Fruit fly (Drosophila melanogaster): ENCODE data around the gene Sfp24F.

Sfp24F gene

dm6 chr2L:4463323-4463722 is 21.5 kb upstream of the Sfp24F start, which contains the start of the genes CG15443 and Paris (continued):
- peak; percentile 17 for TF ChIP-seq BtbVII (GFP tag; optimal IDR thresholded peaks at IDR 0.05)
- TF ChIP-seq CG3847 (GFP tag; IDR thresholded peaks at IDR 0.05): no peak
- peak; percentile 82; the same call in 2 of the 3 replicates for TF ChIP-seq Opbp (GFP tag; IDR thresholded peaks at IDR 0.05; ENCODE audit: partially characterized antibody)
- peak; percentile 36 for TF ChIP-seq B-H2 (GFP tag; optimal IDR thresholded peaks at IDR 0.05)
- no peak for TF ChIP-seq Hand (GFP tag; optimal IDR thresholded peaks at IDR 0.05)
- TF ChIP-seq mld (GFP tag; IDR thresholded peaks at IDR 0.05; ENCODE audit: partially characterized antibody): peak; percentile 98
- 0 out of 3 replicates have a peak, but pooled peaks have one; percentile 33 for TF ChIP-seq CG2199 (GFP tag; IDR thresholded peaks at IDR 0.05)
- TF ChIP-seq E2f2 (GFP tag; IDR thresholded peaks at IDR 0.05): peak; percentile 86
- TF ChIP-seq CG34224 (GFP tag; IDR thresholded peaks at IDR 0.05; ENCODE audit: partially characterized antibody): peak; percentile 75
- TF ChIP-seq CG12659 (GFP tag; optimal IDR thresholded peaks at IDR 0.05): peak; percentile 46
- TF ChIP-seq CG6272 (GFP tag; IDR thresholded peaks at IDR 0.05): no peak
- no peak for TF ChIP-seq CG18764 (GFP tag; optimal IDR thresholded peaks at IDR 0.05)
- peak; percentile 16 for TF ChIP-seq NfI (GFP tag; optimal IDR thresholded peaks at IDR 0.05)
- peak; percentile 16 for TF ChIP-seq CG8924 (tag; optimal IDR thresholded peaks at IDR 0.05)
- TF ChIP-seq Sry-δ (GFP tag; optimal IDR thresholded peaks at IDR 0.05): peak; percentile 46
- TF ChIP-seq vnd (GFP tag; IDR thresholded peaks at IDR 0.05; ENCODE audit: partially characterized antibody): peak; percentile 90
- TF ChIP-seq HLH4C (GFP tag; IDR thresholded peaks at IDR 0.05; ENCODE audit: partially characterized antibody): peak; percentile 90
- TF ChIP-seq crp (GFP tag; optimal IDR thresholded peaks at IDR 0.05): peak in 1 of 2 experiments; percentile 85
- TF ChIP-seq Bteb2 (GFP tag; optimal IDR thresholded peaks at IDR 0.05): no peak
- TF ChIP-seq crol (GFP tag; IDR thresholded peaks at IDR 0.05): no peak
- TF ChIP-seq CG2120 (GFP tag; optimal IDR thresholded peaks at IDR 0.05): peak; percentile 22
- peak; percentile 34; the same call in 1 of the 3 replicates for TF ChIP-seq row (GFP tag; IDR thresholded peaks at IDR 0.05)
- peak; percentile 3 for TF ChIP-seq CG10431 (GFP tag; optimal IDR thresholded peaks at IDR 0.05)
- no peak for TF ChIP-seq Dip3 (GFP tag; optimal IDR thresholded peaks at IDR 0.05)
- no peak for TF ChIP-seq CG4360 (GFP tag; IDR thresholded peaks at IDR 0.05)
- no peak for TF ChIP-seq YL-1 (GFP tag; optimal IDR thresholded peaks at IDR 0.05)
- no peak for TF ChIP-seq btn (GFP tag; optimal IDR thresholded peaks at IDR 0.05)
- TF ChIP-seq Hr51 (GFP tag; optimal IDR thresholded peaks at IDR 0.05): peak; percentile 11 to 18
- TF ChIP-seq CG10267 (tag; optimal IDR thresholded peaks at IDR 0.05): peak; percentile 16
- TF ChIP-seq chm (GFP tag; IDR thresholded peaks at IDR 0.05): no peak
- peak; percentile 69 for TF ChIP-seq MBD-R2 (GFP tag; IDR thresholded peaks at IDR 0.05)
- TF ChIP-seq CG7271 (tag; optimal IDR thresholded peaks at IDR 0.05): no peak
- TF ChIP-seq amos (GFP tag; IDR thresholded peaks at IDR 0.05; ENCODE audit: partially characterized antibody): peak; percentile 65
- no peak for TF ChIP-seq CG4820 (GFP tag; optimal IDR thresholded peaks at IDR 0.05)
- peak; percentile 9 for TF ChIP-seq CG1233 (GFP tag; optimal IDR thresholded peaks at IDR 0.05)
- TF ChIP-seq Chrac-16 (GFP tag; optimal IDR thresholded peaks at IDR 0.05): peak; percentile 16
- TF ChIP-seq otp (GFP tag; IDR thresholded peaks at IDR 0.05): peak; percentile 25; the same call in 1 of the 3 replicates
- peak; percentile 10 for TF ChIP-seq CG4328 (GFP tag; optimal IDR thresholded peaks at IDR 0.05)
- TF ChIP-seq Med (GFP tag): peak; percentile 81
- no peak for TF ChIP-seq lilli (GFP tag; optimal IDR thresholded peaks at IDR 0.05)
- TF ChIP-seq Dll (GFP tag; IDR thresholded peaks at IDR 0.05; ENCODE audit: partially characterized antibody): peak; percentile 45; the same call in 2 of the 4 replicates
- TF ChIP-seq Fer1 (GFP tag; optimal IDR thresholded peaks at IDR 0.05): no peak
- TF ChIP-seq vvl (GFP tag; IDR thresholded peaks at IDR 0.05): peak; percentile 57
- peak; percentile 16 for TF ChIP-seq mirr (GFP tag; optimal IDR thresholded peaks at IDR 0.05)
- no peak for TF ChIP-seq gfzf (GFP tag; optimal IDR thresholded peaks at IDR 0.05)
- TF ChIP-seq CG11093 (GFP tag; IDR thresholded peaks at IDR 0.05): no peak
- no peak for TF ChIP-seq vfl (GFP tag; optimal IDR thresholded peaks at IDR 0.05)
- TF ChIP-seq zen (tag; optimal IDR thresholded peaks at IDR 0.05): peak; percentile 50
- 0 out of 2 replicates have a peak, but pooled peaks have one; percentile 31 for TF ChIP-seq onecut (GFP tag; IDR thresholded peaks at IDR 0.05)
- peak; percentile 90 for TF ChIP-seq nerfin-2 (GFP tag; IDR thresholded peaks at IDR 0.05; ENCODE audit: partially characterized antibody)

All from whole organism, embryonic.